Worm (Caenorhabditis elegans): ENCODE measurements around the gene Y38F1A.1.

Gene Y38F1A.1

DNA sequence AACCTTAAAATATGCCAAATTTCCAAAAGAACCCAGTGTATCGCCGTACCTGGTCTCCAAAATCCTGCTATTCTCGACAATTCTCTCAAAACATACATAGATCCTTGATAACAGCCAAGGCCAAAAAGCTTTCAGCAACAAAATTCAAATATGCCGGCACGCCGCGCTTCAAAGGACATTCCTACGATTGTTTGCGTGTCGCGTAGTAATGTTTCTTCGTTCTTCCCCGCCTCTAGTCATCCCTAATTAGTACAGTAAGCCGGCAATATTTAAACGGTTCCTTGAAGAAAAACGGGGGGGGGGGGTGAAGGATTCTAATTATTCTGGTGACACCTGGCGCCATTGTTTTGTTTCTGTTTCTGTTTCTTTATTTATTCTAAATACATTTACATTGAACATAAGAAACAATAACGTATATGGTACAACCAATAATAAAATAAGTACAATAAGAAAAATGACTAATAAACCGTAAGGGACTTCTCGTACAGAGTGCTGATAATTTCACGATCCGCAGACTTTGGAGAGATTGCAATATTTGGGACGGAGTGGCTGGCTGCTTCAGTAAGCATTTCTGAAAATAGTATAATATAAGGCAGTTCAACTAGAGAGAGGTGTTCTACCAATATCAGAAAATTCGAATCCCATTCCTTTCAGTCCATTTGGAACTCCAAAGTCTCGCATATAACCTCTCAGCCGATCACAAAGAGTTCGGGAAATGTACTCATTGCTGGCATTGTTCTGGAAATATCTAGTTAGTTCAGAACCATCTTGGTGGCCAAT, 39.6 kb upstream of the Y38F1A.1 start (continued):
- TF ChIP-seq nhr-11 (tag; optimal IDR thresholded peaks at IDR 0.05) (no peak), ceh-63 (GFP tag; optimal IDR thresholded peaks at IDR 0.05) (no peak)

- TF ChIP-seq sptf-1 (tag; optimal IDR thresholded peaks at IDR 0.05), result no peak
- TF ChIP-seq nhr-85 (tag), result peak; percentile 45
- no peak for TF ChIP-seq dsc-1 (tag; optimal IDR thresholded peaks at IDR 0.05)
- TF ChIP-seq aly-2 (tag; optimal IDR thresholded peaks at IDR 0.05), result peak; percentile 48
These were observed 38.4 kb upstream of the Y38F1A.1 start for ce11 chrII:12992980-12993379.

ce11 chrII:12992193-12992592, 37.6 kb upstream of the Y38F1A.1 start:
- no peak for TF ChIP-seq C34B4.2 (tag; optimal IDR thresholded peaks at IDR 0.05)
- no peak for TF ChIP-seq dsc-1 (tag; optimal IDR thresholded peaks at IDR 0.05)
- no peak for TF ChIP-seq C16A3.4 (tag; optimal IDR thresholded peaks at IDR 0.05)

DNA sequence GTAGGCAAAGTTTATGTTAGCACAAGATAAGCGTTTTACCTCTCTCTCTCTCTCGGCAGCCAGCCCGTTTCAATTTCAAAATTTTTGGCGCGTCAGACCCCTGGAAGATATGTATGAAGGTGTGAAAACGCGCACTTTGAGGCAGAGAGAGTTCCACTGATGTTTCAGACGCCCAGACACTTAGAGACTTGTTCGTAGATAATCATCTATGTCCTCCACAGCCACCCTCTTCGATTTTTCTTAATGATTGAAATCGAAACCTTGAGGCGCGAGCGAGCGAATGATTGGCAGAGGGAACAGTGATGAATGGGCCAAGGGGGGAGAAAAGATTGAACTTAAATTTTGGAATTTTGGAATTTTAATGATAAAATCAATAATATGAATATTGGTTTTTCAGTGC, 37.0 kb upstream of the Y38F1A.1 start:
- TF ChIP-seq mep-1 (tag; optimal IDR thresholded peaks at IDR 0.05), result no peak
- peak; percentile 22 for TF ChIP-seq rnt-1 (tag; optimal IDR thresholded peaks at IDR 0.05)
- peak; percentile 62 for TF ChIP-seq lin-14 (GFP tag; optimal IDR thresholded peaks at IDR 0.05)
- TF ChIP-seq vab-15 (tag; optimal IDR thresholded peaks at IDR 0.05), result no peak
- TF ChIP-seq blmp-1 (tag; optimal IDR thresholded peaks at IDR 0.05), result peak; percentile 31
- no peak for TF ChIP-seq efl-1 (optimal IDR thresholded peaks at IDR 0.05)
- peak in 1 of 2 experiments; percentile 49 for TF ChIP-seq efl-1 (GFP tag; optimal IDR thresholded peaks at IDR 0.05 in 1 of 2)
- peak; percentile 90 for TF ChIP-seq nhr-85 (tag)

- TF ChIP-seq unc-86 (tag; optimal IDR thresholded peaks at IDR 0.05) (peak; percentile 22), swsn-7 (tag; optimal IDR thresholded peaks at IDR 0.05) (no peak), lin-14 (GFP tag; optimal IDR thresholded peaks at IDR 0.05) (no peak), F16B12.6 (tag; optimal IDR thresholded peaks at IDR 0.05) (no peak), ztf-11 (tag; optimal IDR thresholded peaks at IDR 0.05) (peak in 1 of 2 experiments; percentile 68), zip-4 (GFP tag; optimal IDR thresholded peaks at IDR 0.05) (no peak)
These were observed 36.5 kb upstream of the Y38F1A.1 start for ce11 chrII:12990964-12991593.

DNA sequence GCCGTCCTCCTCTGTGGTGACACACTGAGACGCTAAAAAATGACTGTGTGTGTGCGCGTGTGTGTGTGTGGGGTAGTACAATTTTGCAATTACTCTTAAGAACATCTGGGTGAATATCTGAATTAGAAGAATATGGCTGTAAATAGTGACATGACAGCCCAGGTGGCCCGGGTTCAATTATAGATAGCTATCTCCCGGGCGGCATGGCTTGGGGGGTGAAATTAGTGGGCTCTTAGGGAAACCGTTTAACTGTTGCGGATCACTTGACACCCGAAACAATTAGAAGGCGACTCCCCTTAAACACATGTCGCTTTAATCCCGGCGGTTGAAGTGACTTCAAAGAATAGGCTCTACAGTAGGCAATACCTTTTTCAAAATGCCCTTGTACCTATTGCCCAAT, 35.6 kb upstream of the Y38F1A.1 start:
- TF ChIP-seq zip-4 (GFP tag; optimal IDR thresholded peaks at IDR 0.05), result no peak
- no peak for TF ChIP-seq nhr-47 (tag; optimal IDR thresholded peaks at IDR 0.05)
- peak in 1 of 2 experiments; percentile 25 for TF ChIP-seq ztf-11 (tag; optimal IDR thresholded peaks at IDR 0.05)
- TF ChIP-seq hlh-4 (tag; optimal IDR thresholded peaks at IDR 0.05), result no peak
- TF ChIP-seq fkh-10 (GFP tag; optimal IDR thresholded peaks at IDR 0.05), result no peak
- TF ChIP-seq efl-1 (optimal IDR thresholded peaks at IDR 0.05), result no peak
- no peak for TF ChIP-seq efl-1 (GFP tag; optimal IDR thresholded peaks at IDR 0.05 in 1 of 2)
- TF ChIP-seq nhr-85 (tag), result no peak
- no peak for TF ChIP-seq sup-37 (GFP tag; optimal IDR thresholded peaks at IDR 0.05)
- no peak for TF ChIP-seq dpl-1 (GFP tag; optimal IDR thresholded peaks at IDR 0.05)

- TF ChIP-seq aha-1 (tag; optimal IDR thresholded peaks at IDR 0.05) (no peak), fkh-8 (tag; optimal IDR thresholded peaks at IDR 0.05) (no peak), nhr-90 (tag; optimal IDR thresholded peaks at IDR 0.05; ENCODE audit: poor library complexity) (no peak), mef-2 (tag; optimal IDR thresholded peaks at IDR 0.05) (no peak), tlp-1 (tag; optimal IDR thresholded peaks at IDR 0.05) (no peak), fkh-10 (GFP tag; optimal IDR thresholded peaks at IDR 0.05) (no peak), Y116A8C.19 (tag; optimal IDR thresholded peaks at IDR 0.05; ENCODE audit: borderline replicate concordance) (no peak), dpl-1 (GFP tag; optimal IDR thresholded peaks at IDR 0.05) (no peak), nhr-76 (tag; optimal IDR thresholded peaks at IDR 0.05) (no peak), nhr-28 (tag; optimal IDR thresholded peaks at IDR 0.05) (no peak), unc-86 (tag; optimal IDR thresholded peaks at IDR 0.05) (no peak), lin-14 (GFP tag; optimal IDR thresholded peaks at IDR 0.05) (no peak), C16A3.4 (tag; optimal IDR thresholded peaks at IDR 0.05) (no peak)
These were observed 33.2 kb upstream of the Y38F1A.1 start for ce11 chrII:12987799-12988198.

Data from whole organism, L1 larva.